Worm (Caenorhabditis elegans) whole organism, L4/young adult: Measurements from ENCODE around the gene pat-2.
A peak's percentile ranks its signal among the peaks of the same experiment; 100 is the strongest.

ENCODE experiments used
- W03F9.2 ChIP-seq: fragments of 150-350 bp; optimal IDR thresholded peaks from 2 replicates; lab custom pipeline; 2014; ENCODE audit warnings: missing biosample characterization, missing genetic modification characterization
- dao-5 ChIP-seq: sonication (generic microtip); optimal IDR thresholded peaks from 2 replicates; lab custom pipeline; 2016; ENCODE audit warnings: missing genotype, missing genetic modification characterization, moderate library complexity, missing compliant biosample characterization
- him-1 ChIP-seq: sonication (generic microtip); optimal IDR thresholded peaks from 2 replicates; lab custom pipeline; 2016; ENCODE audit warnings: missing genotype, missing genetic modification reagents, missing genetic modification characterization, missing compliant biosample characterization

Gene pat-2

ce11 chrIII:8849507-8849906 lies 30.8 kb downstream of the pat-2 start, which contains the start of gene F44E2.8:
TSS of gene F44E2.8 (minus strand) at chrIII:8849877.
- TF ChIP-seq him-1 (tag; lab: Kevin White, UChicago) = no peak
- no peak for TF ChIP-seq dao-5
- TF ChIP-seq W03F9.2 (tag; lab: Kevin White, UChicago) = no peak

- TF ChIP-seq him-1 (tag; lab: Kevin White, UChicago) (no peak), W03F9.2 (tag; lab: Kevin White, UChicago) (peak; percentile 85), dao-5 (no peak)
Measured at ce11 chrIII:8850482-8851047, 31.9 kb downstream of the pat-2 start, which contains the start of gene F44E2.9. TSS of gene F44E2.9 (minus strand) at chrIII:8850532.

DNA sequence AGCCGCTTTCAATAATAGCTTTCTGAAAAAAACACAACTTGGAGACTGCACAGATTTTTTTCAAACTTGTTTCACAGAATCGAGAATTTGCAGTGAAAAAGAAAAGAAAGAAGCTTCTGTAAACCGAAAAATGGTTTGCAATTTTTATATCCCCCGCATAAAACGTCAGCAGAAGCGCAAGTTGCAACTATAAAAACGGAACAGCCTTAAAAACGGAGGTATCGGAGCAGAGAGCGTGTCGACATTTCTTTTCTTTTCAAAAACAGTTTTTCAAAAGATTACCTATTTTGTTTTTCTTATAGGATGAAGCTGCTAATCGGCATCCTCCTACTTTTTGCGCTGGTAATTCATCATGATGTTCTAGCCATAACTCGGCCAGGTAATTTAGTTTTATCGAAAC lies 33.3 kb downstream of the pat-2 start, which contains the start of gene plg-1:
TSS of gene plg-1 (plus strand) at position 301 of the 400 bp plus-strand sequence.
- TF ChIP-seq him-1 (tag; lab: Kevin White, UChicago) = no peak
- no peak for TF ChIP-seq W03F9.2 (tag; lab: Kevin White, UChicago)
- no peak for TF ChIP-seq dao-5

ce11 chrIII:8858482-8858881 lies 39.8 kb downstream of the pat-2 start:
- no peak for TF ChIP-seq dao-5
- TF ChIP-seq W03F9.2 (tag; lab: Kevin White, UChicago) = no peak
- TF ChIP-seq him-1 (tag; lab: Kevin White, UChicago) = no peak

DNA sequence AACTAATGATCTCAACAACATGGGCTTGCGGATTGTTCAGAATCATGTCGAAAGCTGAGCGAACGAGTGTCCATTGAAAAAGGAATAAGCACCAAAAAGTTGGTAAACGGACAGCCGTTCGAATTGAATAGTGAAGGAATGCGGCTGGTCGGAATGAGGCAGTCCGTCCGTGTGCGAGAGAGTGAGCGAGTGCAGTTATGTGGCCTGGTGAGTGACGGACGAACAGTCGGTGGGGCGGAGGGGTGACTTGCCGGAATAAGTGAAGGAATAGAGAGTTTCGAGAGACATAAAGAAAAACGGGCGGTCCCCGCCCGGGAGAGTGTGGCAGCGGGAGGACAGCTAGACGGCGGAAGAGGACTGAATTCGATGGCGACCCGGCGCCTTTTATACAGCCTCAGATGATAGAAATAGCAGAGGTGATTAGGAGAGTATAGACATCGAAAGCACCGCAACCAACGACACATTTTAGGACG lies 46.6 kb downstream of the pat-2 start:
- TF ChIP-seq him-1 (tag; lab: Kevin White, UChicago) (no peak), dao-5 (peak; percentile 45), W03F9.2 (tag; lab: Kevin White, UChicago) (peak; percentile 45)

ce11 chrIII:8866038-8866437 lies 47.3 kb downstream of the pat-2 start:
- TF ChIP-seq W03F9.2 (tag; lab: Kevin White, UChicago) = no peak
- no peak for TF ChIP-seq dao-5
- TF ChIP-seq him-1 (tag; lab: Kevin White, UChicago) = no peak

- TF ChIP-seq him-1 (tag; lab: Kevin White, UChicago) (no peak), W03F9.2 (tag; lab: Kevin White, UChicago) (no peak), dao-5 (no peak)
Measured at ce11 chrIII:8866983-8867842, 48.5 kb downstream of the pat-2 start.

ce11 chrIII:8867922-8868655 lies 49.4 kb downstream of the pat-2 start:
- TF ChIP-seq dao-5 = no peak
- peak; percentile 22 for TF ChIP-seq W03F9.2 (tag; lab: Kevin White, UChicago)

DNA sequence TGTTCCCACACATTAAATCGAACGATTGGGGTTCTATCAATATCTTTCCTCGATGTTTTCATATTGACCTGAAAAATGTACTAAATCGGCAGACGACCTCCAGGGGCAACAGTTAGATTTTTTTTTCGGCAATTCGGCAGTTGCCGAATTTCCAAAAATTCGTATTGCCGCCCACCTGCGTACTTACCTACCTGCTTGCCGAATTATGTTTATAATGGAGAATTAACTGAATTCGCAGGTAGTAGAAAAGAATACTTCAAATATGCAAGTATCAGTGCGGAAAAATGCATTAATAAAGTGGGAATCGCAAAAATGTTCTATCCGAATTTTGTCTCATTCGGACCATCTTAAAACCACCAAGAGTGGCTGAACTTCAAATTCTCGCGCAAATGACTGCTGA lies 51.0 kb downstream of the pat-2 start:
- TF ChIP-seq dao-5 = no peak
- TF ChIP-seq him-1 (tag; lab: Kevin White, UChicago) = no peak
- no peak for TF ChIP-seq W03F9.2 (tag; lab: Kevin White, UChicago)

DNA sequence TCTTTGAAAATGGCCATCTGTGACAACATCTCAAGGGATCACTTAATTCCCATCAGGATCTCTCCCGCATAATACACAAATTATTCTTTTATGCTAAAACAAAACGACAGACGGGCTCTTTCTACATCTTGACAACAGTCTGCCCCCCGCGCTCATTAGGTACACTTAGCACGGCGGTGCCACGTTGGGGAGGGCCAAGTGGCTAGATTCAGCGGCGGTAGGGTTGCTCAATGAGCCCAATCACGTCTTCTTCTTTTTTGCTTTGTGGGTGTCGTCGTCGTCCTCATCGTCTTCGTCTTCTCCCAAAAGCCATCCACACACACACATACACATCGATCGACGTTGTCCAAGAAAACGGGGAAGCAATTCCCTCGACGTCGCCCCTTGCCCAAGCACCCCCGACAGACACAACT lies 54.4 kb downstream of the pat-2 start:
- TF ChIP-seq him-1 (tag; lab: Kevin White, UChicago) = peak; percentile 60
- TF ChIP-seq W03F9.2 (tag; lab: Kevin White, UChicago) = no peak

ce11 chrIII:8873990-8874668 lies 55.4 kb downstream of the pat-2 start:
- no peak for TF ChIP-seq dao-5
- peak; percentile 86 for TF ChIP-seq him-1 (tag; lab: Kevin White, UChicago)
